Worm (Caenorhabditis elegans) whole organism, L1 larva: ENCODE data around the gene fbxa-199.

Experiments used
- lin-13 ChIP-seq: fragments of 150-350 bp; optimal IDR thresholded peaks from 2 replicates; lab custom pipeline; 2014; ENCODE audit warnings: missing biosample characterization, missing genetic modification reagents, missing genetic modification characterization
- lin-39 ChIP-seq: fragments of 150-350 bp; optimal IDR thresholded peaks from 2 replicates; lab custom pipeline; 2014; ENCODE audit warnings: missing biosample characterization, missing genetic modification reagents, missing genetic modification characterization
- nhr-11 ChIP-seq: fragments of 150-350 bp; optimal IDR thresholded peaks from 2 replicates; lab custom pipeline; 2014; ENCODE audit warnings: missing biosample characterization, missing genetic modification characterization
- nhr-12 ChIP-seq: sonication (generic microtip); optimal IDR thresholded peaks from 2 replicates; lab custom pipeline; 2017; ENCODE audit warnings: missing biosample characterization, missing genetic modification characterization
- nhr-76 ChIP-seq: sonication (generic microtip); optimal IDR thresholded peaks from 2 replicates; lab custom pipeline; 2017; ENCODE audit warnings: missing biosample characterization, missing genetic modification characterization
- skn-1 ChIP-seq: fragments of 150-350 bp; optimal IDR thresholded peaks from 2 replicates; lab custom pipeline; 2014; ENCODE audit warnings: missing biosample characterization, missing genetic modification characterization
- vab-15 ChIP-seq: sonication (generic microtip); optimal IDR thresholded peaks from 2 replicates; lab custom pipeline; 2017; ENCODE audit warnings: missing genotype, mild to moderate bottlenecking, missing genetic modification characterization, missing compliant biosample characterization
- ztf-4 ChIP-seq: fragments of 150-350 bp; optimal IDR thresholded peaks from 2 replicates; lab custom pipeline; 2014; ENCODE audit warnings: missing biosample characterization, missing genetic modification characterization

DNA sequence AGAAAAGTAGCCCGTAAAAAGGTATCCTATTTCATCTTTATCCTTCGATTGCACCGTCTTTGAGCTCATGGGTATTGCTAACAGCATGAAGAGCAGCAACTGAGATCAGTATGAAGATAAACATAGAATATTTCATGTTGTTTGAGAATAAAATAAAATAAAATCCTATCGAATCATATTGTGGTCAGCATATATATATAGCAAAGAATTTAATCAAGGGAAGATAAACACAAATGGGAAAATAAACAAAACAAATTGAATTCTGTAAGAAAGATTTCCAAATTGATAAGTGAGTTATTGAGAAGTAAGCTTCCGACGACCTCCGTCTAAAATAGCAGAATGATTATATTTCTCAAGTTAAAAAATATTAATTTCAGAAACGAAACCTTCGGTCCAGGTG lies 45.1 kb upstream of the fbxa-199 start, which contains the start of gene T26H5.10:
- TF ChIP-seq ztf-4 (tag; lab: Kevin White, UChicago), result no peak
- no peak for TF ChIP-seq nhr-12 (tag; lab: Kevin White, UChicago)
- TF ChIP-seq skn-1 (tag; lab: Kevin White, UChicago), result no peak
- TF ChIP-seq lin-39 (tag; lab: Kevin White, UChicago), result no peak
- no peak for TF ChIP-seq lin-13 (GFP tag; lab: Kevin White, UChicago)
- no peak for TF ChIP-seq vab-15 (tag; lab: Kevin White, UChicago)
- no peak for TF ChIP-seq nhr-11
- TF ChIP-seq nhr-76 (tag; lab: Kevin White, UChicago), result no peak
